Fruit fly (Drosophila melanogaster) whole organism, adult: ENCODE measurements around the gene STUB1.

Experiments
- CG11617 ChIP-seq: fragments of 200-800 bp; sonication (Bioruptor generic); optimal IDR thresholded peaks from 2 replicates; lab custom pipeline; 2017; ENCODE audit warnings: mild to moderate bottlenecking, missing biosample characterization, missing genetic modification reagents, missing genetic modification characterization
- CG12768 ChIP-seq: fragments of 200-800 bp; sonication (Bioruptor generic); optimal IDR thresholded peaks from 2 replicates; lab custom pipeline; 2017; ENCODE audit warnings: missing biosample characterization, missing genetic modification characterization, mild to moderate bottlenecking, moderate library complexity, missing genetic modification reagents
- CG14711 ChIP-seq: fragments of 200-800 bp; sonication (Bioruptor generic); optimal IDR thresholded peaks from 2 replicates; lab custom pipeline; 2018; ENCODE audit warnings: missing biosample characterization, mild to moderate bottlenecking, missing genetic modification characterization, moderate library complexity
- CG1620 ChIP-seq: fragments of 200-800 bp; sonication (Bioruptor generic); optimal IDR thresholded peaks from 2 replicates; lab custom pipeline; 2016; ENCODE audit warnings: missing biosample characterization, missing genetic modification characterization
- CG33017 ChIP-seq: fragments of 200-800 bp; sonication (Bioruptor generic); optimal IDR thresholded peaks from 2 replicates; lab custom pipeline; 2018; ENCODE audit warnings: missing biosample characterization, mild to moderate bottlenecking, missing genetic modification characterization, moderate library complexity
- CG5204 ChIP-seq: fragments of 200-800 bp; sonication (Bioruptor generic); optimal IDR thresholded peaks from 2 replicates; lab custom pipeline; 2016; ENCODE audit warnings: missing biosample characterization, missing genetic modification characterization
- CG7045 ChIP-seq: fragments of 200-800 bp; sonication (Bioruptor generic); optimal IDR thresholded peaks from 2 replicates; lab custom pipeline; 2017; ENCODE audit warnings: missing biosample characterization, mild to moderate bottlenecking, missing genetic modification characterization
- CG7101 ChIP-seq: fragments of 200-800 bp; sonication (Bioruptor generic); optimal IDR thresholded peaks from 2 replicates; lab custom pipeline; 2018; ENCODE audit warnings: missing biosample characterization, mild to moderate bottlenecking, missing genetic modification characterization, moderate library complexity
- Clk ChIP-seq: fragments of 200-800 bp; sonication (Bioruptor generic); optimal IDR thresholded peaks from 2 replicates; lab custom pipeline; 2017; ENCODE audit warnings: missing biosample characterization, missing genetic modification characterization
- Crg-1 ChIP-seq: fragments of 200-800 bp; sonication (Bioruptor generic); optimal IDR thresholded peaks from 2 replicates; lab custom pipeline; 2016; ENCODE audit warnings: missing biosample characterization, missing genetic modification characterization
- Hr96 ChIP-seq: fragments of 200-800 bp; sonication (Bioruptor generic); optimal IDR thresholded peaks from 2 replicates; lab custom pipeline; 2016; ENCODE audit warnings: missing biosample characterization, missing genetic modification characterization
- Mnt ChIP-seq: fragments of 200-800 bp; sonication (Bioruptor generic); optimal IDR thresholded peaks from 2 replicates; lab custom pipeline; 2016; ENCODE audit warnings: missing biosample characterization, mild to moderate bottlenecking, missing genetic modification characterization
- bab1 ChIP-seq: fragments of 200-800 bp; sonication (Bioruptor generic); optimal IDR thresholded peaks from 3 replicates; lab custom pipeline; 2019; ENCODE audit warnings: missing biosample characterization, mild to moderate bottlenecking, missing genetic modification characterization, moderate library complexity
- cic ChIP-seq: fragments of 200-800 bp; sonication (Bioruptor generic); optimal IDR thresholded peaks from 2 replicates; lab custom pipeline; 2017; ENCODE audit warnings: missing biosample characterization, mild to moderate bottlenecking, missing genetic modification characterization, moderate library complexity
- cnc ChIP-seq, 2 experiments: fragments of >200 bp; optimal IDR thresholded peaks; 2 replicates each; lab custom pipeline; 2017
- kay ChIP-seq: fragments of 200-800 bp; sonication (Bioruptor generic); peaks from one replicate; lab custom pipeline; 2016; ENCODE audit warnings: missing biosample characterization, missing genetic modification characterization, borderline replicate concordance
- ovo ChIP-seq: fragments of 200-800 bp; sonication (Bioruptor generic); optimal IDR thresholded peaks from 2 replicates; lab custom pipeline; 2016; ENCODE audit warnings: missing biosample characterization, missing genetic modification characterization
- pad ChIP-seq: fragments of 200-800 bp; sonication (Bioruptor generic); optimal IDR thresholded peaks from 3 replicates; lab custom pipeline; 2017; ENCODE audit warnings: missing biosample characterization, missing genetic modification characterization, mild to moderate bottlenecking, moderate library complexity, missing genetic modification reagents
- tj ChIP-seq: fragments of 200-800 bp; sonication (Bioruptor generic); optimal IDR thresholded peaks from 3 replicates; lab custom pipeline; 2017; ENCODE audit warnings: missing biosample characterization, mild to moderate bottlenecking, missing genetic modification characterization, moderate library complexity
- toe ChIP-seq: fragments of 200-800 bp; sonication (Bioruptor generic); optimal IDR thresholded peaks from 2 replicates; lab custom pipeline; 2016; ENCODE audit warnings: missing biosample characterization, missing genetic modification characterization

Gene STUB1

DNA sequence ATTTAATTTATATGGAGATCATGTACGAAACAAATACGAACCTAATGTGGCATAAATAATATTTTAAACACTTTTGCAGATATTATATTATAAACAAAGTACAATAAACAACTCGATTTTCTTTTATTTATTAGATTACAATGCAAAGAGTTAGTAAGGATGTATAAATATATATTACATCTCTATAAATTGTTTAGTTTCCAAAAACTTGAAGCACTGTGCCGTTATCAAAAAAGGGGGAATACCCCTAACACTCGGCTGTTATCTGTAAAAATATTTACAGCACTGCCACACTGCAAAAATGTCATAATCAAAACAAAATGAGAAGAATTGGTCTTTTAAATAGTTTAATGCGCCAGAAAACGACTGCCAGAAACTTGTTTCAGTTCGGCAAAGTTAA is 8.8 kb upstream of the STUB1 start, which contains the start of gene CG5188:
Gene CG5188 (plus strand): TSS at position 302 of the 400 bp plus-strand sequence.
- TF ChIP-seq cic (GFP tag; lab: Kevin White, UChicago): peak; percentile 2
- TF ChIP-seq CG12768 (GFP tag; lab: Kevin White, UChicago): no peak
- peak; percentile 59 for TF ChIP-seq CG14711 (tag; lab: Kevin White, UChicago)
- peak; percentile 66 for TF ChIP-seq CG33017 (tag; lab: Kevin White, UChicago)
- TF ChIP-seq CG7045 (GFP tag; lab: Kevin White, UChicago): peak; percentile 10
- TF ChIP-seq CG11617 (GFP tag; lab: Kevin White, UChicago): peak; percentile 55
- peak; percentile 51 for TF ChIP-seq bab1
- peak; percentile 1 for TF ChIP-seq tj (GFP tag; lab: Kevin White, UChicago)
- TF ChIP-seq CG7101 (tag; lab: Kevin White, UChicago): peak; percentile 55
- TF ChIP-seq Mnt (GFP tag; lab: Kevin White, UChicago): peak; percentile 30
- TF ChIP-seq CG5204 (GFP tag; lab: Kevin White, UChicago): no peak
- peak; percentile 10 for TF ChIP-seq ovo (GFP tag; lab: Kevin White, UChicago)
- TF ChIP-seq Hr96 (GFP tag; lab: Kevin White, UChicago): no peak

DNA sequence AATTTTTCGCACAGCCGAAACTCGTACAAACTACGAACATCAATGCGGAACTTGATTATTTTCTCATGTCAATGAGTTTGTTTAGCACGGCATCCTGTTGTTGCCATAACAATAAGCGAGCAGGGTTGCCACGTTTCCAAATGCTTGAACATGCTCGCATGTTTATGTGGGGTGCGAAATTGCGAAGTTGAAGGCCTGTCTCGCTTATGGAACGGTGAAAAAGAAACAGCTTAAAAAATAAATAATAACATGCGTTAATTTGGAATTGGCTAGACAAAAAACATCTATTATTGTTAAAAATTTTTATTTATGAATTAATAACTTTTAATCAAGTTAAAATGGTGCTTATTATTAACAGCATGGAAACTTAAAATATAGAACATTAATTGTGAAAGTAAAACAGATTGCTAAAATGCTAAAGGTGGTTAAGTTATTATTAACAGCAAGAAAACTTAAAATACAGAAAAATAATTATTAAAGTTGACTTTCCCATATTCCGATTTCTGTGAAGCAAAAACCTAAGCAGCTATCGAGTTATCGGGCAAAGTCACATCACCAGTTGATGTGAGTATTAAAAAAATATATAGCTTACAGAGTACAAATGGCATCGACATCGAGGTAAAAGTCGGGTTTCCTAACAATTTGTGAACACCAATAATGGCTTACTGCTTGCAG is 6.4 kb upstream of the STUB1 start, which contains the start of the genes Bug22 and TfIIB:
Gene Bug22 (minus strand): TSS at position 117 of the 675 bp plus-strand sequence.
Gene TfIIB (plus strand): TSS at position 537 of the 675 bp plus-strand sequence.
- TF ChIP-seq ovo (GFP tag; lab: Kevin White, UChicago): peak; percentile 30
- no peak for TF ChIP-seq Hr96 (GFP tag; lab: Kevin White, UChicago)
- peak; percentile 66 for TF ChIP-seq CG7045 (GFP tag; lab: Kevin White, UChicago)
- TF ChIP-seq CG33017 (tag; lab: Kevin White, UChicago): peak; percentile 53
- no peak for TF ChIP-seq CG5204 (GFP tag; lab: Kevin White, UChicago)
- peak; percentile 86 for TF ChIP-seq Mnt (GFP tag; lab: Kevin White, UChicago)
- TF ChIP-seq tj (GFP tag; lab: Kevin White, UChicago): peak; percentile 40
- TF ChIP-seq CG12768 (GFP tag; lab: Kevin White, UChicago): peak; percentile 64
- TF ChIP-seq CG14711 (tag; lab: Kevin White, UChicago): peak; percentile 93
- TF ChIP-seq CG7101 (tag; lab: Kevin White, UChicago): peak; percentile 75
- TF ChIP-seq cic (GFP tag; lab: Kevin White, UChicago): no peak
- TF ChIP-seq toe (GFP tag; lab: Kevin White, UChicago): no peak
- peak; percentile 63 for TF ChIP-seq CG1620 (GFP tag; lab: Kevin White, UChicago)
- peak; percentile 42 for TF ChIP-seq pad (GFP tag; lab: Kevin White, UChicago)
- TF ChIP-seq bab1: peak; percentile 2
- peak; percentile 83 for TF ChIP-seq CG11617 (GFP tag; lab: Kevin White, UChicago)
- TF ChIP-seq cnc (optimal IDR thresholded peaks at IDR 0.05; lab: Kevin White, UChicago): no peak
- TF ChIP-seq kay (GFP tag; lab: Kevin White, UChicago): no peak
- peak; percentile 50 for TF ChIP-seq Crg-1 (GFP tag; lab: Kevin White, UChicago)
- peak; percentile 24 for TF ChIP-seq Clk (GFP tag; lab: Kevin White, UChicago)

DNA sequence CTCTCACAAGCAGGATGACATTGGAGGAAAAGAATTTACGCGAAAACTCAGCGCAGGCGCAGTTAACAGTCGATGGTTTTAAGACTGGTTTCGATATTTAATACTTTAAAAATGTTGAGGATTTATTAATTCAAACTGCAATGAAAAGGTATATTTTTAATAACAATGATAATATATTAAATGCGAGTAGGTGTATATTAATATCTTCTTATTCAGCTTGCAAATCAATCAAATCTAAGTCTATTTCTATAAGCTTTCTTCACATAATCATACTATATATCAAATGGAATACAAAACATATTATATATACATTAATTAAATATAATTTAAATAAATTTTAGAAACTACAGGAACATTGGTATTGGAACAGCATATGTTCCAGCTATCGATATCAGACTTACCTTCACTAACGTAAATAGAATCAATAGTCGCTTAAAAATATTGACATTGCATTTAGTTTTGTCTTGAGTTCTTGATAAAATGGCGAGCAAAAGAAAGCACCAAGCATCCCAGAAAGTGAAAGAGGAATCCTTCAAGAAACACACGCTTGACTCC is 1.7 kb upstream of the STUB1 start, which contains the start of the genes TBC1D16 and holn1:
Gene TBC1D16 (minus strand): TSS at position 51 of the 555 bp plus-strand sequence.
Gene holn1 (plus strand): TSS at position 390 of the 555 bp plus-strand sequence.
- TF ChIP-seq CG33017 (tag; lab: Kevin White, UChicago): no peak
- peak; percentile 35 for TF ChIP-seq CG7101 (tag; lab: Kevin White, UChicago)
- TF ChIP-seq CG14711 (tag; lab: Kevin White, UChicago): peak; percentile 21

DNA sequence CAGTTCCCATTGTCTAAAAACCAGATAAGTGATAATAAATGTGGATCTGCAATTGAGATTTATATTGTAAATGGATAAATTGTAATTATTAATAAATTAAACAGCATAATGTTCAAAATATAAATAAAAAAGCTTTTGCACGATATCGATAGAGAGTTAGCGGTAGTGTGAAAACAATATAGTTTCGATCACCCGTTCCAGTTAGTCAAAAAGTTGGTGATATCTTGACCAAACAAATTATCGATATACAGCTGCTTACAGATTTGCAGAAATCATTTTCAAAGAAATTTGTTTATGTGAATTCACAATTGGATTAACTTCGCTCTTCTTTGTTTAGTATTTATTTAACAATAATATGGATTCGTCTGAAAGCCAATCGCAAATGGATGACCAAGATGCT is 1.8 kb downstream of the STUB1 start, which contains the start of gene Nse4:
Gene Nse4 (plus strand): TSS at position 267 of the 400 bp plus-strand sequence.
- TF ChIP-seq cic (GFP tag; lab: Kevin White, UChicago): no peak
- no peak for TF ChIP-seq Clk (GFP tag; lab: Kevin White, UChicago)
- no peak for TF ChIP-seq CG33017 (tag; lab: Kevin White, UChicago)
- TF ChIP-seq CG12768 (GFP tag; lab: Kevin White, UChicago): no peak
- no peak for TF ChIP-seq cnc (optimal IDR thresholded peaks at IDR 0.05; lab: Kevin White, UChicago)
- no peak for TF ChIP-seq tj (GFP tag; lab: Kevin White, UChicago)

DNA sequence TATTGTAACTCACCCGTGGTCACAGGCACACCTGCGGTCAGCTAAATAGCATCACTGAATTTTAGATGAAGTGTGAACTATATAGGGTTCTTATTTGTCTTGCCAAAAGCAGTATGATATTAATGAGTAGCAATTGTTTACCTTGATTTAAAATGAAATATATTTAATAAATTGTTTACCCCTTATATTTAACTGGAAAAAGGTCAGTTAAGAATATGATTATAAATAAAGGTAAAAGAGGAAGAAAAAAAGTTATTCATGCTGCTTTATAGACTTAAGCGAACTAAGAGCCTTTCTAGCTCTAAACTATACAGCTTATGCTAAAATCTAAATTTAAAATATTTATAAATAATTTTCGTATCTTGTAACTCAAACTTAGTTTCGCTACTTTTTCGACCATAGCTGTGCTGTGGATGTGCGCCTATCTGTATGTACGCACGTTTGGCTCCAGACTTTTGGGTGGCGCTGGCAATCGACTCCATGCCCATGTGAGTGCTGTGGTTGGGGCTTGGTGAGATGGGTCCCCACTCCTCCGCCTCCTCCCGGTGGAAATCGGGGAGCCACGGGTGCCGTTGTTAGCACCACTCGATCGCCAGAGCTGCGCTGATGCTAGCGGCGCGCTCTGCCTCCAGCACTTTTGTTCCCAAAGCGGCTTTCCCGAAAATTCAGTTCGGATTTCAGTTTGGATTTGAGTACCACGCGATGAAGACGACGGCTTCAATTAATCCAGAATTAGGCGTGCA is 4.9 kb downstream of the STUB1 start, which contains the start of gene loh:
Gene loh (plus strand): TSS at position 487 of the 743 bp plus-strand sequence.
- TF ChIP-seq kay (GFP tag; lab: Kevin White, UChicago) (no peak), toe (GFP tag; lab: Kevin White, UChicago) (no peak)
